Fruit fly (Drosophila melanogaster): ENCODE results near the gene CG17746.

The CG17746 gene

dm6 chr3L:3222643-3223389 lies 16.6 kb downstream of the CG17746 start, which contains the start of the genes RpL28 and eIF1 (continued):
- TF ChIP-seq fd64A (GFP tag; optimal IDR thresholded peaks at IDR 0.05) (peak; percentile 89), B-H2 (GFP tag; optimal IDR thresholded peaks at IDR 0.05) (peak; percentile 97), CG17361 (GFP tag; IDR thresholded peaks at IDR 0.05) (peak; percentile 96), Dad (GFP tag; optimal IDR thresholded peaks at IDR 0.05) (peak; percentile 88), pum (GFP tag; optimal IDR thresholded peaks at IDR 0.05) (peak; percentile 85), CG12219 (GFP tag; optimal IDR thresholded peaks at IDR 0.05) (peak; percentile 87), Xrp1 (GFP tag; IDR thresholded peaks at IDR 0.05) (peak; percentile 39; the same call in 1 of the 2 replicates), ftz-f1 (GFP tag; optimal IDR thresholded peaks at IDR 0.05) (peak; percentile 52), CG3281 (GFP tag; optimal IDR thresholded peaks at IDR 0.05) (peak; percentile 94), CG12299 (tag; optimal IDR thresholded peaks at IDR 0.05) (peak; percentile 77), dmrt11E (tag; optimal IDR thresholded peaks at IDR 0.05) (peak; percentile 87), Lim3 (GFP tag; IDR thresholded peaks at IDR 0.05) (no peak), CG42726 (GFP tag; IDR thresholded peaks at IDR 0.05; ENCODE audit: partially characterized antibody) (no peak; the same call in none of the 2 replicates), Hmx (GFP tag; optimal IDR thresholded peaks at IDR 0.05) (peak; percentile 62), az2 (GFP tag; optimal IDR thresholded peaks at IDR 0.05) (peak; percentile 88), bbx (GFP tag; IDR thresholded peaks at IDR 0.05; ENCODE audit: partially characterized antibody) (peak; percentile 68), CG11456 (GFP tag; IDR thresholded peaks at IDR 0.05) (peak; percentile 95), ato (GFP tag; IDR thresholded peaks at IDR 0.05; ENCODE audit: partially characterized antibody) (no peak; the same call in none of the 2 replicates), inv (GFP tag; IDR thresholded peaks at IDR 0.05; ENCODE audit: partially characterized antibody) (peak; percentile 72), ab (GFP tag; optimal IDR thresholded peaks at IDR 0.05) (peak; percentile 69), al (GFP tag; IDR thresholded peaks at IDR 0.05) (peak; percentile 67), CG1233 (GFP tag; optimal IDR thresholded peaks at IDR 0.05) (peak; percentile 96), abd-A (tag; optimal IDR thresholded peaks at IDR 0.05) (no peak), CG6791 (GFP tag; IDR thresholded peaks at IDR 0.05; ENCODE audit: partially characterized antibody) (peak; percentile 70; the same call in 2 of the 3 replicates), luna (GFP tag; optimal IDR thresholded peaks at IDR 0.05) (peak; percentile 92), sna (GFP tag; IDR thresholded peaks at IDR 0.05; ENCODE audit: partially characterized antibody) (peak; percentile 73), CG14965 (GFP tag; optimal IDR thresholded peaks at IDR 0.05; ENCODE audit: borderline replicate concordance) (peak; percentile 74), Dip3 (GFP tag; optimal IDR thresholded peaks at IDR 0.05) (peak; percentile 91), CG30403 (GFP tag; optimal IDR thresholded peaks at IDR 0.05) (peak; percentile 92), CG10462 (GFP tag; optimal IDR thresholded peaks at IDR 0.05) (peak; percentile 78), wdn (GFP tag; IDR thresholded peaks at IDR 0.05) (peak; percentile 57), CG7928 (GFP tag; optimal IDR thresholded peaks at IDR 0.05) (peak; percentile 73), caup (GFP tag; optimal IDR thresholded peaks at IDR 0.05; ENCODE audit: severe bottlenecking) (peak; percentile 98), NC2β (GFP tag; optimal IDR thresholded peaks at IDR 0.05) (peak; percentile 98), ro (GFP tag; IDR thresholded peaks at IDR 0.05) (peak; percentile 57; the same call in 1 of the 2 replicates), CG9876 (GFP tag; optimal IDR thresholded peaks at IDR 0.05) (peak; percentile 95), grau (tag; optimal IDR thresholded peaks at IDR 0.05) (peak; percentile 83), prd (optimal IDR thresholded peaks at IDR 0.05) (no peak), prd (GFP tag; IDR thresholded peaks at IDR 0.05) (peak; percentile 74), CG31365 (tag; optimal IDR thresholded peaks at IDR 0.05) (peak; percentile 83), wor (GFP tag; IDR thresholded peaks at IDR 0.05) (peak; percentile 63), CG13424 (tag; optimal IDR thresholded peaks at IDR 0.05) (peak; percentile 76), CG9797 (GFP tag; optimal IDR thresholded peaks at IDR 0.05) (peak; percentile 71), CG8765 (GFP tag; IDR thresholded peaks at IDR 0.05) (peak; percentile 54), hkb (optimal IDR thresholded peaks at IDR 0.05) (no peak), hkb (GFP tag; IDR thresholded peaks at IDR 0.05) (peak; percentile 80), Awh (GFP tag; IDR thresholded peaks at IDR 0.05) (peak; percentile 86)

Data from whole organism, embryonic.